Worm (Caenorhabditis elegans) whole organism, L4/young adult: Measurements from ENCODE around the gene Y53G8AR.5.

Source experiments
- dao-5 ChIP-seq: sonication (generic microtip); optimal IDR thresholded peaks from 2 replicates; lab custom pipeline; 2016; ENCODE audit warnings: missing genotype, missing genetic modification characterization, moderate library complexity, missing compliant biosample characterization
- him-1 ChIP-seq: sonication (generic microtip); optimal IDR thresholded peaks from 2 replicates; lab custom pipeline; 2016; ENCODE audit warnings: missing genotype, missing genetic modification reagents, missing genetic modification characterization, missing compliant biosample characterization

ce11 chrIII:3306322-3306721 lies 9.1 kb downstream of the Y53G8AR.5 start:
- TF ChIP-seq dao-5, result no peak
- no peak for TF ChIP-seq him-1 (tag; lab: Kevin White, UChicago)
